Worm (Caenorhabditis elegans): ENCODE data around the gene C45B11.8.

Gene C45B11.8

ce11 chrV:11022817-11023216 is 17.8 kb upstream of the C45B11.8 start, which contains the start of the genes C13G3.12 and hot-6:
TSS of gene C13G3.12 (minus strand) at chrV:11022917.
TSS of gene hot-6 (minus strand) at chrV:11022937.
- no peak for TF ChIP-seq lin-15B (tag; optimal IDR thresholded peaks at IDR 0.05)
- TF ChIP-seq blmp-1 (tag; optimal IDR thresholded peaks at IDR 0.05): no peak
- TF ChIP-seq hpl-2 (GFP tag; optimal IDR thresholded peaks at IDR 0.05): no peak
- TF ChIP-seq mdl-1 (tag; optimal IDR thresholded peaks at IDR 0.05): no peak
- TF ChIP-seq mab-9 (GFP tag; IDR thresholded peaks at IDR 0.05): no peak
- TF ChIP-seq egl-27 (tag; optimal IDR thresholded peaks at IDR 0.05): no peak
- no peak for TF ChIP-seq zag-1 (tag; optimal IDR thresholded peaks at IDR 0.05)
- no peak for TF ChIP-seq ztf-4 (tag; optimal IDR thresholded peaks at IDR 0.05)
- TF ChIP-seq swsn-7 (tag; optimal IDR thresholded peaks at IDR 0.05): no peak
- no peak for TF ChIP-seq nhr-47 (tag; optimal IDR thresholded peaks at IDR 0.05)
- TF ChIP-seq ceh-90 (tag; optimal IDR thresholded peaks at IDR 0.05): no peak
- no peak for TF ChIP-seq lsy-2 (tag; optimal IDR thresholded peaks at IDR 0.05)

- no peak for TF ChIP-seq sox-4 (tag; optimal IDR thresholded peaks at IDR 0.05)
- no peak for TF ChIP-seq ceh-90 (tag; optimal IDR thresholded peaks at IDR 0.05)
- TF ChIP-seq mab-9 (GFP tag; IDR thresholded peaks at IDR 0.05): no peak
- no peak for TF ChIP-seq unc-98 (GFP tag; IDR thresholded peaks at IDR 0.05)
- TF ChIP-seq egl-27 (tag; optimal IDR thresholded peaks at IDR 0.05): no peak
- TF ChIP-seq pag-3 (tag; optimal IDR thresholded peaks at IDR 0.05; ENCODE audit: borderline replicate concordance, insufficient read depth): no peak
- TF ChIP-seq dpl-1 (GFP tag; optimal IDR thresholded peaks at IDR 0.05): no peak
- TF ChIP-seq C34B4.2 (tag; optimal IDR thresholded peaks at IDR 0.05): no peak
- no peak for TF ChIP-seq aly-2 (tag; optimal IDR thresholded peaks at IDR 0.05)
- no peak for TF ChIP-seq vab-15 (tag; optimal IDR thresholded peaks at IDR 0.05)
- no peak for TF ChIP-seq hlh-17 (GFP tag; optimal IDR thresholded peaks at IDR 0.05; ENCODE audit: borderline replicate concordance)
- no peak for TF ChIP-seq pqm-1 (tag; optimal IDR thresholded peaks at IDR 0.05)
- TF ChIP-seq ceh-88 (GFP tag; IDR thresholded peaks at IDR 0.05): no peak
- no peak for TF ChIP-seq unc-130 (tag; optimal IDR thresholded peaks at IDR 0.05)
- no peak for TF ChIP-seq nhr-84 (tag; optimal IDR thresholded peaks at IDR 0.05)
- TF ChIP-seq nhr-47 (tag; optimal IDR thresholded peaks at IDR 0.05): no peak
- TF ChIP-seq sup-37 (GFP tag; optimal IDR thresholded peaks at IDR 0.05): no peak
- no peak for TF ChIP-seq nhr-85 (tag)
These were observed 12.8 kb upstream of the C45B11.8 start for ce11 chrV:11027740-11028139.

ce11 chrV:11029309-11029708 is 11.3 kb upstream of the C45B11.8 start:
- peak; percentile 60 for TF ChIP-seq lin-15B (tag; optimal IDR thresholded peaks at IDR 0.05)
- TF ChIP-seq egl-13 (tag; optimal IDR thresholded peaks at IDR 0.05): peak; percentile 66
- TF ChIP-seq zag-1 (tag; optimal IDR thresholded peaks at IDR 0.05): no peak
- peak; percentile 30 for TF ChIP-seq unc-130 (tag; optimal IDR thresholded peaks at IDR 0.05)
- TF ChIP-seq lir-3 (tag; optimal IDR thresholded peaks at IDR 0.05; ENCODE audit: poor library complexity): peak; percentile 93
- TF ChIP-seq nhr-77 (tag; optimal IDR thresholded peaks at IDR 0.05): no peak
- peak; percentile 81 for TF ChIP-seq nhr-20 (tag; optimal IDR thresholded peaks at IDR 0.05)
- peak; percentile 88 for TF ChIP-seq nhr-90 (tag; optimal IDR thresholded peaks at IDR 0.05; ENCODE audit: poor library complexity)
- no peak for TF ChIP-seq sptf-1 (tag; optimal IDR thresholded peaks at IDR 0.05)
- peak; percentile 59 for TF ChIP-seq swsn-7 (tag; optimal IDR thresholded peaks at IDR 0.05)
- TF ChIP-seq mep-1 (tag; optimal IDR thresholded peaks at IDR 0.05): peak; percentile 59
- TF ChIP-seq grh-1 (GFP tag; IDR thresholded peaks at IDR 0.05): peak; percentile 62
- TF ChIP-seq lin-35 (GFP tag; optimal IDR thresholded peaks at IDR 0.05): peak; percentile 93 to 97
- peak; percentile 12 for TF ChIP-seq F16B12.6 (tag; optimal IDR thresholded peaks at IDR 0.05)
- TF ChIP-seq Y116A8C.19 (tag; optimal IDR thresholded peaks at IDR 0.05; ENCODE audit: borderline replicate concordance): peak; percentile 56
- TF ChIP-seq hlh-17 (GFP tag; optimal IDR thresholded peaks at IDR 0.05; ENCODE audit: borderline replicate concordance): no peak
- no peak for TF ChIP-seq alr-1 (tag; optimal IDR thresholded peaks at IDR 0.05; ENCODE audit: borderline replicate concordance)
- TF ChIP-seq C04F5.9 (tag; optimal IDR thresholded peaks at IDR 0.05): peak; percentile 72
- no peak for TF ChIP-seq nhr-28 (tag; optimal IDR thresholded peaks at IDR 0.05)
- peak; percentile 80 for TF ChIP-seq xbp-1 (tag; optimal IDR thresholded peaks at IDR 0.05)
- no peak for TF ChIP-seq aly-2 (tag; optimal IDR thresholded peaks at IDR 0.05)
- TF ChIP-seq unc-30 (tag; optimal IDR thresholded peaks at IDR 0.05): no peak
- TF ChIP-seq efl-3 (GFP tag; optimal IDR thresholded peaks at IDR 0.05): no peak
- TF ChIP-seq skn-1 (tag; optimal IDR thresholded peaks at IDR 0.05): peak; percentile 45
- TF ChIP-seq nhr-85 (tag): peak; percentile 94
- TF ChIP-seq nhr-237 (tag; optimal IDR thresholded peaks at IDR 0.05): no peak
- peak; percentile 96 for TF ChIP-seq rnt-1 (tag; optimal IDR thresholded peaks at IDR 0.05)
- TF ChIP-seq pax-3 (tag; optimal IDR thresholded peaks at IDR 0.05): peak; percentile 80
- TF ChIP-seq dpl-1 (GFP tag; optimal IDR thresholded peaks at IDR 0.05): peak; percentile 90 to 93 (median 93)
- TF ChIP-seq nhr-19 (GFP tag; conservative IDR thresholded peaks at IDR 0.05): peak; percentile 72

All from whole organism, L1 larva.